Fruit fly (Drosophila melanogaster): ENCODE data around the gene CG2116.

Gene CG2116

DNA sequence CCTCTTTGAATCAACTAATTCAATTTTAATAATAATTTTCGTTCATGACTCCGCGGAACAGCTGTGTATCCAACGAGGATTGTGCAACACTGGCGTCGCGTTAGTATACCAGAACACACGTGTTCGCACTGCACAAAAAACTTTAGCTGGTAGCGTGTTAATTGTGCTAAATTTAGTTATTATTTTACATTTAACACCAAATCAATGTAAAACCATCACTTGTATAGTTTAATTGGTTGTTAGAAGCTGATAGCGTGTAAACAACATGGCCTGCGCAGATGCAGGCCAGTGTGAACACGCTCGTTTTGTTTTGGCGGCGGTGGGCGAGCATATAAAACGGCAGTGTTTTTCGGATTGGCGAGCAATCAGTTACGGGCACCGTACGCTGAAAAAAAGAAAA lies 27.7 kb downstream of the CG2116 start, which contains the start of the genes Traf6 and GIIIspla2 (continued):
- TF ChIP-seq Smox (GFP tag; optimal IDR thresholded peaks at IDR 0.05) (no peak), CG7368 (GFP tag; optimal IDR thresholded peaks at IDR 0.05) (no peak), CG6276 (GFP tag; optimal IDR thresholded peaks at IDR 0.05) (no peak), CG6163 (GFP tag; IDR thresholded peaks at IDR 0.05) (peak; percentile 86; the same call in 2 of the 3 replicates), fd59A (GFP tag; optimal IDR thresholded peaks at IDR 0.05) (peak; percentile 64), CG11294 (GFP tag; IDR thresholded peaks at IDR 0.05) (peak; percentile 64; the same call in 1 of the 2 replicates), topi (GFP tag; optimal IDR thresholded peaks at IDR 0.05) (peak; percentile 80), Hr38 (GFP tag; optimal IDR thresholded peaks at IDR 0.05) (no peak), Blimp-1 (GFP tag; optimal IDR thresholded peaks at IDR 0.05) (no peak), CG8319 (GFP tag; optimal IDR thresholded peaks at IDR 0.05) (peak; percentile 33), achi (GFP tag; optimal IDR thresholded peaks at IDR 0.05) (peak; percentile 69), CG6854 (GFP tag; optimal IDR thresholded peaks at IDR 0.05) (peak; percentile 29), CG16779 (tag; optimal IDR thresholded peaks at IDR 0.05) (no peak), fkh (GFP tag; optimal IDR thresholded peaks at IDR 0.05) (no peak), dac (GFP tag; optimal IDR thresholded peaks at IDR 0.05) (peak; percentile 74), lz (GFP tag; optimal IDR thresholded peaks at IDR 0.05) (peak; percentile 85), CG4318 (GFP tag; optimal IDR thresholded peaks at IDR 0.05) (no peak), CG8632 (GFP tag; optimal IDR thresholded peaks at IDR 0.05) (no peak), esn (GFP tag; optimal IDR thresholded peaks at IDR 0.05) (peak; percentile 83), CG8119 (GFP tag; IDR thresholded peaks at IDR 0.05) (peak; percentile 63), ss (GFP tag; optimal IDR thresholded peaks at IDR 0.05) (no peak), CG6808 (GFP tag; optimal IDR thresholded peaks at IDR 0.05) (no peak), vri (GFP tag; optimal IDR thresholded peaks at IDR 0.05) (no peak), cyc (GFP tag; optimal IDR thresholded peaks at IDR 0.05) (peak; percentile 66), Sox14 (GFP tag; optimal IDR thresholded peaks at IDR 0.05) (peak; percentile 87), spab (GFP tag; optimal IDR thresholded peaks at IDR 0.05) (no peak), CG9139 (GFP tag; optimal IDR thresholded peaks at IDR 0.05) (no peak), Eip93F (GFP tag; optimal IDR thresholded peaks at IDR 0.05) (no peak), CG1621 (tag; optimal IDR thresholded peaks at IDR 0.05) (peak; percentile 68), Hr4 (GFP tag; optimal IDR thresholded peaks at IDR 0.05) (no peak), CG3032 (tag; optimal IDR thresholded peaks at IDR 0.05) (peak; percentile 80)

- no peak for TF ChIP-seq fd59A (GFP tag; optimal IDR thresholded peaks at IDR 0.05)
- no peak for TF ChIP-seq fkh (GFP tag; optimal IDR thresholded peaks at IDR 0.05)
- peak; percentile 48 for TF ChIP-seq spab (GFP tag; optimal IDR thresholded peaks at IDR 0.05)
- TF ChIP-seq Smox (GFP tag; optimal IDR thresholded peaks at IDR 0.05), result no peak
- TF ChIP-seq CG16779 (tag; optimal IDR thresholded peaks at IDR 0.05), result peak; percentile 49
- peak; percentile 24; the same call in 1 of the 3 replicates for TF ChIP-seq eg (GFP tag; IDR thresholded peaks at IDR 0.05)
- no peak for TF ChIP-seq CG11902 (GFP tag; optimal IDR thresholded peaks at IDR 0.05)
- no peak for TF ChIP-seq CG32006 (GFP tag; optimal IDR thresholded peaks at IDR 0.05)
- peak; percentile 21 for TF ChIP-seq CG3919 (GFP tag; optimal IDR thresholded peaks at IDR 0.05)
- TF ChIP-seq CG8632 (GFP tag; optimal IDR thresholded peaks at IDR 0.05), result no peak
- TF ChIP-seq CG6792 (GFP tag; optimal IDR thresholded peaks at IDR 0.05), result no peak
- no peak for TF ChIP-seq Sox14 (GFP tag; optimal IDR thresholded peaks at IDR 0.05)
- TF ChIP-seq Hr4 (GFP tag; optimal IDR thresholded peaks at IDR 0.05), result no peak
- no peak for TF ChIP-seq dac (GFP tag; optimal IDR thresholded peaks at IDR 0.05)
- peak; percentile 98 for TF ChIP-seq svp (GFP tag)
- no peak for TF ChIP-seq CG8319 (GFP tag; optimal IDR thresholded peaks at IDR 0.05)
- TF ChIP-seq esn (GFP tag; optimal IDR thresholded peaks at IDR 0.05), result no peak
- TF ChIP-seq OdsH (GFP tag; optimal IDR thresholded peaks at IDR 0.05), result no peak
- TF ChIP-seq CG34406 (GFP tag; optimal IDR thresholded peaks at IDR 0.05), result no peak
- TF ChIP-seq CG9139 (GFP tag; optimal IDR thresholded peaks at IDR 0.05), result peak; percentile 81
- peak; percentile 41; the same call in 1 of the 3 replicates for TF ChIP-seq CG8119 (GFP tag; IDR thresholded peaks at IDR 0.05)
- TF ChIP-seq cyc (GFP tag; optimal IDR thresholded peaks at IDR 0.05), result no peak
- no peak for TF ChIP-seq Sox15 (GFP tag; optimal IDR thresholded peaks at IDR 0.05)
- no peak for TF ChIP-seq lz (GFP tag; optimal IDR thresholded peaks at IDR 0.05)
- TF ChIP-seq CG11762 (GFP tag; optimal IDR thresholded peaks at IDR 0.05; ENCODE audit: insufficient read depth), result no peak
- TF ChIP-seq Blimp-1 (GFP tag; optimal IDR thresholded peaks at IDR 0.05), result no peak
- no peak for TF ChIP-seq Hr39 (GFP tag; optimal IDR thresholded peaks at IDR 0.05)
- TF ChIP-seq salr (GFP tag; optimal IDR thresholded peaks at IDR 0.05), result peak in 1 of 2 experiments; percentile 4
- TF ChIP-seq Eip78C (GFP tag), result peak; percentile 40
- TF ChIP-seq Gug (GFP tag; IDR thresholded peaks at IDR 0.05), result no peak
- TF ChIP-seq CG31627 (GFP tag; optimal IDR thresholded peaks at IDR 0.05), result no peak
- TF ChIP-seq topi (GFP tag; optimal IDR thresholded peaks at IDR 0.05), result no peak
- no peak for TF ChIP-seq vri (GFP tag; optimal IDR thresholded peaks at IDR 0.05)
- no peak for TF ChIP-seq CG6163 (GFP tag; IDR thresholded peaks at IDR 0.05)
- TF ChIP-seq CG6276 (GFP tag; optimal IDR thresholded peaks at IDR 0.05), result peak; percentile 82
- peak; percentile 55; the same call in 1 of the 2 replicates for TF ChIP-seq CG15336 (GFP tag; IDR thresholded peaks at IDR 0.05)
Measured at dm6 chrX:8158942-8159472, 29.4 kb downstream of the CG2116 start.

All from whole organism, prepupa.